Fruit fly (Drosophila melanogaster) whole organism, pupa: ENCODE results near the gene Cpsf5.

Experiments
- CG13204 ChIP-seq: fragments of 200-800 bp; sonication (Bioruptor generic); optimal IDR thresholded peaks from 2 replicates; lab custom pipeline; 2018; ENCODE audit warnings: missing biosample characterization, mild to moderate bottlenecking, missing genetic modification characterization, moderate library complexity
- CG15710 ChIP-seq: fragments of 200-800 bp; sonication (Bioruptor generic); optimal IDR thresholded peaks from 2 replicates; lab custom pipeline; 2018; ENCODE audit warnings: missing biosample characterization, mild to moderate bottlenecking, missing genetic modification characterization, moderate library complexity
- CG17806 ChIP-seq: fragments of 200-800 bp; sonication (Bioruptor generic); optimal IDR thresholded peaks from 2 replicates; lab custom pipeline; 2018; ENCODE audit warnings: missing biosample characterization, mild to moderate bottlenecking, missing genetic modification characterization, moderate library complexity
- CG4496 ChIP-seq: fragments of 200-800 bp; sonication (Bioruptor generic); IDR thresholded peaks from 3 replicates; pipeline ENCODE4 v1.3.6; 2022; ENCODE audit warnings: missing biosample characterization, missing genetic modification characterization
- CG8159 ChIP-seq: fragments of 200-800 bp; sonication (Bioruptor generic); optimal IDR thresholded peaks from 3 replicates; lab custom pipeline; 2018; ENCODE audit warnings: missing biosample characterization, mild to moderate bottlenecking, missing genetic modification characterization, moderate library complexity
- CG8301 ChIP-seq: fragments of 200-800 bp; sonication (Bioruptor generic); optimal IDR thresholded peaks from 2 replicates; lab custom pipeline; 2018; ENCODE audit warnings: missing biosample characterization, mild to moderate bottlenecking, missing genetic modification characterization
- D1 ChIP-seq: fragments of 200-800 bp; sonication (Bioruptor generic); optimal IDR thresholded peaks from 2 replicates; lab custom pipeline; 2018; ENCODE audit warnings: missing biosample characterization, mild to moderate bottlenecking, missing genetic modification characterization, moderate library complexity
- EcR ChIP-seq: fragments of 200-800 bp; sonication (Bioruptor generic); optimal IDR thresholded peaks from 3 replicates; lab custom pipeline; 2019; ENCODE audit warnings: missing biosample characterization, missing genetic modification characterization, mild to moderate bottlenecking, moderate library complexity, missing genetic modification reagents
- Pif1A ChIP-seq: fragments of 200-800 bp; sonication (Bioruptor generic); optimal IDR thresholded peaks from 3 replicates; lab custom pipeline; 2016; ENCODE audit warnings: missing biosample characterization, missing genetic modification characterization
- Pif1B ChIP-seq: fragments of 200-800 bp; sonication (Bioruptor generic); optimal IDR thresholded peaks from 3 replicates; lab custom pipeline; 2016; ENCODE audit warnings: missing biosample characterization, missing genetic modification characterization
- Snoo ChIP-seq: fragments of 200-800 bp; sonication (Bioruptor generic); optimal IDR thresholded peaks from 3 replicates; lab custom pipeline; 2017; ENCODE audit warnings: missing biosample characterization, mild to moderate bottlenecking, missing genetic modification characterization, inconsistent platforms
- fd96Ca ChIP-seq: fragments of 200-800 bp; sonication (Bioruptor generic); IDR thresholded peaks from 3 replicates; pipeline ENCODE4 v1.3.6; 2022; ENCODE audit warnings: missing biosample characterization, missing genetic modification characterization
- gl ChIP-seq: fragments of 200-800 bp; sonication (Bioruptor generic); optimal IDR thresholded peaks from 2 replicates; lab custom pipeline; 2018; ENCODE audit warnings: missing biosample characterization, mild to moderate bottlenecking, missing genetic modification characterization

dm6 chr3L:9435315-9435714, 24.5 kb downstream of the Cpsf5 start, which contains the start of gene CG42526:
- TF ChIP-seq CG15710 (tag; lab: Kevin White, UChicago) (no peak), CG8159 (no peak), EcR (GFP tag; lab: Kevin White, UChicago) (no peak), Snoo (tag; lab: Kevin White, UChicago) (no peak), CG13204 (GFP tag; lab: Kevin White, UChicago) (no peak), CG4496 (GFP tag; lab: Robert Waterston, UW) (no peak), CG8301 (no peak), D1 (tag; lab: Kevin White, UChicago) (no peak), gl (tag; lab: Kevin White, UChicago) (no peak), Pif1B (no peak), CG17806 (tag; lab: Kevin White, UChicago) (no peak), fd96Ca (GFP tag; lab: Robert Waterston, UW) (no peak; the same call in 2 of the 3 replicates), Pif1A (no peak)
